Worm (Caenorhabditis elegans): ENCODE results near the gene toca-2.

- TF ChIP-seq aly-2 (tag; optimal IDR thresholded peaks at IDR 0.05) (no peak), skn-1 (tag; optimal IDR thresholded peaks at IDR 0.05) (no peak)
These were observed 46.6 kb upstream of the toca-2 start for ce11 chrIII:13709122-13709521.

Measured in whole organism, L4 larva.